Fruit fly (Drosophila melanogaster): ENCODE results near the gene Pcyt2.

The Pcyt2 gene

dm6 chr3L:1584003-1584402 is 30.7 kb downstream of the Pcyt2 start (continued):
- TF ChIP-seq CG8290 (GFP tag; optimal IDR thresholded peaks at IDR 0.05), result no peak
- TF ChIP-seq CG8290 (tag; optimal IDR thresholded peaks at IDR 0.05), result peak in 1 of 2 experiments; percentile 75
- TF ChIP-seq CG14860 (GFP tag; IDR thresholded peaks at IDR 0.05; ENCODE audit: partially characterized antibody), result no peak
- TF ChIP-seq CG3847 (GFP tag; IDR thresholded peaks at IDR 0.05), result peak; percentile 40; the same call in 1 of the 2 replicates
- TF ChIP-seq pan (optimal IDR thresholded peaks at IDR 0.05), result no peak
- TF ChIP-seq pan (GFP tag; optimal IDR thresholded peaks at IDR 0.05 in 1 of 2, IDR thresholded peaks at IDR 0.05 in 1 of 2), result peak in 1 of 2 experiments; percentile 73
- TF ChIP-seq CG4360 (GFP tag; IDR thresholded peaks at IDR 0.05), result no peak
- TF ChIP-seq Hand (GFP tag; optimal IDR thresholded peaks at IDR 0.05), result no peak
- TF ChIP-seq trh (GFP tag; optimal IDR thresholded peaks at IDR 0.05), result peak; percentile 26
- no peak for TF ChIP-seq h (optimal IDR thresholded peaks at IDR 0.05)
- peak; percentile 45; the same call in 1 of the 2 replicates for TF ChIP-seq ssp (GFP tag; IDR thresholded peaks at IDR 0.05)
- no peak for TF ChIP-seq CG17912 (GFP tag; optimal IDR thresholded peaks at IDR 0.05)
- TF ChIP-seq CG31224 (GFP tag; IDR thresholded peaks at IDR 0.05), result peak; percentile 27; the same call in 1 of the 2 replicates
- TF ChIP-seq Xrp1 (GFP tag; IDR thresholded peaks at IDR 0.05), result peak; percentile 86
- TF ChIP-seq CoRest (tag; optimal IDR thresholded peaks at IDR 0.05), result peak; percentile 60
- no peak for TF ChIP-seq CG1647 (GFP tag; optimal IDR thresholded peaks at IDR 0.05)
- TF ChIP-seq ewg (GFP tag; optimal IDR thresholded peaks at IDR 0.05), result peak; percentile 57
- peak; percentile 69 for TF ChIP-seq bab2 (GFP tag; optimal IDR thresholded peaks at IDR 0.05)
- TF ChIP-seq chn (GFP tag; optimal IDR thresholded peaks at IDR 0.05), result peak; percentile 66
- no peak for TF ChIP-seq tup (GFP tag; optimal IDR thresholded peaks at IDR 0.05)
- TF ChIP-seq MESR4 (GFP tag; optimal IDR thresholded peaks at IDR 0.05), result no peak
- TF ChIP-seq p53 (GFP tag; optimal IDR thresholded peaks at IDR 0.05), result no peak
- peak; percentile 62; the same call in 2 of the 3 replicates for TF ChIP-seq dysf (GFP tag; IDR thresholded peaks at IDR 0.05)
- TF ChIP-seq Max (GFP tag; optimal IDR thresholded peaks at IDR 0.05), result no peak
- TF ChIP-seq Lpt (GFP tag; optimal IDR thresholded peaks at IDR 0.05), result no peak
- TF ChIP-seq ac (GFP tag; optimal IDR thresholded peaks at IDR 0.05), result peak; percentile 0
- TF ChIP-seq CG14667 (GFP tag; IDR thresholded peaks at IDR 0.05), result peak; percentile 46; the same call in 1 of the 2 replicates
- TF ChIP-seq CG10959 (GFP tag; IDR thresholded peaks at IDR 0.05), result no peak
- 0 out of 2 replicates have a peak, but pooled peaks have one; percentile 14 for TF ChIP-seq CG32767 (GFP tag; IDR thresholded peaks at IDR 0.05)
- TF ChIP-seq ind (GFP tag; optimal IDR thresholded peaks at IDR 0.05), result no peak
- peak; percentile 44 for TF ChIP-seq NC2α (GFP tag; optimal IDR thresholded peaks at IDR 0.05)
- TF ChIP-seq mam (GFP tag; optimal IDR thresholded peaks at IDR 0.05), result no peak
- no peak for TF ChIP-seq fd96Cb (tag; optimal IDR thresholded peaks at IDR 0.05)
- TF ChIP-seq CG33557 (GFP tag; optimal IDR thresholded peaks at IDR 0.05), result no peak
- TF ChIP-seq CG6654 (GFP tag; optimal IDR thresholded peaks at IDR 0.05), result no peak
- peak; percentile 54 for TF ChIP-seq tio (GFP tag; optimal IDR thresholded peaks at IDR 0.05)
- no peak for TF ChIP-seq ab (GFP tag; optimal IDR thresholded peaks at IDR 0.05)
- no peak for TF ChIP-seq CG2889 (GFP tag; IDR thresholded peaks at IDR 0.05)
- TF ChIP-seq hth (optimal IDR thresholded peaks at IDR 0.05), result no peak
- TF ChIP-seq vnd (GFP tag; IDR thresholded peaks at IDR 0.05; ENCODE audit: partially characterized antibody), result no peak
- no peak for TF ChIP-seq jigr1 (GFP tag; IDR thresholded peaks at IDR 0.05)
- no peak for TF ChIP-seq wek (GFP tag; optimal IDR thresholded peaks at IDR 0.05)
- TF ChIP-seq CG34224 (GFP tag; IDR thresholded peaks at IDR 0.05; ENCODE audit: partially characterized antibody), result no peak
- TF ChIP-seq lbe (GFP tag; optimal IDR thresholded peaks at IDR 0.05), result no peak
- TF ChIP-seq Adf1 (GFP tag; IDR thresholded peaks at IDR 0.05), result no peak
- no peak for TF ChIP-seq Opbp (GFP tag; IDR thresholded peaks at IDR 0.05; ENCODE audit: partially characterized antibody)
- TF ChIP-seq CG7357 (GFP tag; IDR thresholded peaks at IDR 0.05), result 0 out of 3 replicates have a peak, but pooled peaks have one; percentile 51
- peak; percentile 45 for TF ChIP-seq org-1 (GFP tag; optimal IDR thresholded peaks at IDR 0.05)
- 0 out of 3 replicates have a peak, but pooled peaks have one; percentile 14 for TF ChIP-seq CG11093 (GFP tag; IDR thresholded peaks at IDR 0.05)
- no peak for TF ChIP-seq Sin3A (optimal IDR thresholded peaks at IDR 0.05)
- no peak for TF ChIP-seq ftz-f1 (GFP tag; optimal IDR thresholded peaks at IDR 0.05)
- TF ChIP-seq pita (GFP tag; optimal IDR thresholded peaks at IDR 0.05), result no peak
- no peak for TF ChIP-seq CG11085 (GFP tag; IDR thresholded peaks at IDR 0.05)

Measured in whole organism, embryonic.